Worm (Caenorhabditis elegans) whole organism, L1 larva: ENCODE data around the gene bgnt-1.1.

Experiments
- blmp-1 ChIP-seq: fragments of 150-350 bp; optimal IDR thresholded peaks from 2 replicates; lab custom pipeline; 2014; ENCODE audit warnings: missing biosample characterization, missing genetic modification characterization
- ceh-82 ChIP-seq, 3 experiments: fragments of 150-350 bp in 1 of 3; sonication (generic microtip) in 2 of 3; optimal IDR thresholded peaks; 2 replicates each; lab custom pipeline; 2014 to 2017; ENCODE audit warnings: missing biosample characterization in 3 of 3, missing genetic modification characterization in 3 of 3
- fkh-10 ChIP-seq: sonication (generic microtip); optimal IDR thresholded peaks from 2 replicates; lab custom pipeline; 2017; ENCODE audit warnings: missing biosample characterization, missing genetic modification reagents, missing genetic modification characterization
- nhr-76 ChIP-seq: sonication (generic microtip); optimal IDR thresholded peaks from 2 replicates; lab custom pipeline; 2017; ENCODE audit warnings: missing biosample characterization, missing genetic modification characterization
- pax-3 ChIP-seq: fragments of 200-800 bp; sonication (Bioruptor generic); optimal IDR thresholded peaks from 2 replicates; lab custom pipeline; 2018; ENCODE audit warnings: mild to moderate bottlenecking, missing genetic modification characterization, moderate library complexity, missing compliant biosample characterization
- skn-1 ChIP-seq: fragments of 150-350 bp; optimal IDR thresholded peaks from 2 replicates; lab custom pipeline; 2014; ENCODE audit warnings: missing biosample characterization, missing genetic modification characterization
- snpc-4 ChIP-seq: fragments of 150-350 bp; optimal IDR thresholded peaks from 2 replicates; lab custom pipeline; 2014; ENCODE audit warnings: missing biosample characterization, missing genetic modification characterization
- tbx-2 ChIP-seq: sonication (generic microtip); optimal IDR thresholded peaks from 2 replicates; lab custom pipeline; 2016; ENCODE audit warnings: missing genetic modification characterization, missing compliant biosample characterization

DNA sequence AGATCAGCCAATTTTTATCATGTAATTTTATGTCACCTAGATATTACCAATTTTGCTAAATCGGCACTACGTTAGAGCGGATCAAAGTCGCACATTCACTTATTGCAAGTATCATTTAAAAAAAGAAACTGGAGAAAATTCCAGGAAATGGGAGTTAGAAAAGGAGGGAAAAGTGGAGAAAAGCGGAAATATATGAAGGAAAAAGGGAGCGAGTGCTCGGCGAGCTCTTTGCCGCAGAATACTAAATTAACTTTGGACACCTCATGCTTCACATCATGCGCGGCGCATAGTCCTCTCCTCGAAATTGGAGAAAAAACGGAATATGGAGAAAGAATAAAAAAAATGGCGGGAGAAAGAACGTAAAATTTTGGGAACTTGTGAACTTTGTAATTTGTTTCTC is 35.0 kb downstream of the bgnt-1.1 start:
- TF ChIP-seq ceh-82 (tag; optimal IDR thresholded peaks at IDR 0.05; lab: Kevin White, UChicago), result peak in 1 of 3 experiments; percentile 8
- TF ChIP-seq snpc-4 (tag; lab: Kevin White, UChicago), result no peak
- no peak for TF ChIP-seq pax-3 (tag; lab: Kevin White, UChicago)
- TF ChIP-seq nhr-76 (tag; lab: Kevin White, UChicago), result no peak
- TF ChIP-seq blmp-1 (tag; lab: Kevin White, UChicago), result no peak
- peak; percentile 32 for TF ChIP-seq tbx-2 (tag; lab: Kevin White, UChicago)
- TF ChIP-seq skn-1 (tag; lab: Kevin White, UChicago), result no peak
- peak; percentile 86 for TF ChIP-seq fkh-10 (GFP tag; lab: Kevin White, UChicago)
